Worm (Caenorhabditis elegans): ENCODE measurements around the gene pals-26.

- TF ChIP-seq chd-7 (tag; optimal IDR thresholded peaks at IDR 0.05) (no peak), gei-17 (GFP tag; optimal IDR thresholded peaks at IDR 0.05) (no peak), hsf-1 (GFP tag; IDR thresholded peaks at IDR 0.05) (no peak), unc-62 (GFP tag; optimal IDR thresholded peaks at IDR 0.05) (no peak), die-1 (tag; optimal IDR thresholded peaks at IDR 0.05) (no peak), dox-1 (GFP tag; IDR thresholded peaks at IDR 0.05) (no peak), hmg-1.2 (GFP tag; IDR thresholded peaks at IDR 0.05) (peak; percentile 45; the same call in 1 of the 2 replicates), bed-1 (GFP tag; IDR thresholded peaks at IDR 0.05) (no peak), let-526 (GFP tag; IDR thresholded peaks at IDR 0.05) (no peak), xnd-1 (tag; optimal IDR thresholded peaks at IDR 0.05) (peak; percentile 45)
These were observed 37.4 kb downstream of the pals-26 start for ce11 chrIII:4412108-4413009.

All from whole organism, young adult.